Fruit fly (Drosophila melanogaster): ENCODE measurements around the gene Usp7.

- TF ChIP-seq Hr39 (GFP tag; optimal IDR thresholded peaks at IDR 0.05): peak; percentile 83
- no peak for TF ChIP-seq CG34406 (GFP tag; optimal IDR thresholded peaks at IDR 0.05)
- TF ChIP-seq CG6792 (GFP tag; optimal IDR thresholded peaks at IDR 0.05): peak; percentile 76
These were observed 25.1 kb downstream of the Usp7 start, which contains the start of gene fw for dm6 chrX:12003437-12004394.
